Worm (Caenorhabditis elegans) whole organism, midembryonic: ENCODE measurements around the gene C25E10.13.

Experiments used
- T22C8.4 ChIP-seq: fragments of 200-800 bp; sonication (Bioruptor generic); IDR thresholded peaks from 2 replicates; pipeline ENCODE4 v1.3.6; 2022; ENCODE audit warnings: missing genetic modification characterization, missing compliant biosample characterization
- cog-1 ChIP-seq: sonication (generic microtip); optimal IDR thresholded peaks from 2 replicates; lab custom pipeline; 2016; ENCODE audit warnings: missing genetic modification characterization, missing compliant biosample characterization
- flt-1 ChIP-seq: fragments of 200-800 bp; sonication (Bioruptor generic); IDR thresholded peaks from 2 replicates; pipeline ENCODE4 v1.3.6; 2022; ENCODE audit warnings: missing genetic modification characterization, missing compliant biosample characterization
- klf-2 ChIP-seq: fragments of 200-800 bp; sonication (Bioruptor generic); conservative IDR thresholded peaks from 2 replicates; pipeline ENCODE4 v1.3.6; 2022; ENCODE audit warnings: missing genetic modification reagents, missing genetic modification characterization, missing compliant biosample characterization
- med-1 ChIP-seq: sonication (generic microtip); optimal IDR thresholded peaks from 2 replicates; lab custom pipeline; 2017; ENCODE audit warnings: missing genetic modification characterization, mild to moderate bottlenecking, missing compliant biosample characterization, antibody characterized with exemption, missing genetic modification reagents; ENCODE audit not compliant: insufficient read depth
- ref-1 ChIP-seq: fragments of 200-800 bp; sonication (Bioruptor generic); conservative IDR thresholded peaks from 2 replicates; pipeline ENCODE4 v1.3.6; 2022; ENCODE audit warnings: missing genetic modification reagents, missing genetic modification characterization, missing compliant biosample characterization
- tab-1 ChIP-seq: fragments of 200-800 bp; sonication (Bioruptor generic); IDR thresholded peaks from 2 replicates; pipeline ENCODE4 v1.3.6; 2022; ENCODE audit warnings: missing genetic modification characterization, missing compliant biosample characterization
- ztf-23 ChIP-seq: fragments of 200-800 bp; sonication (Bioruptor generic); IDR thresholded peaks from 2 replicates; pipeline ENCODE4 v1.3.6; 2022; ENCODE audit warnings: missing genetic modification reagents, missing genetic modification characterization, missing compliant biosample characterization
- ztf-29 ChIP-seq: fragments of 200-800 bp; sonication (Bioruptor generic); IDR thresholded peaks from 2 replicates; pipeline ENCODE4 v1.3.6; 2022; ENCODE audit warnings: missing genetic modification reagents, missing genetic modification characterization, missing compliant biosample characterization

The C25E10.13 gene

DNA sequence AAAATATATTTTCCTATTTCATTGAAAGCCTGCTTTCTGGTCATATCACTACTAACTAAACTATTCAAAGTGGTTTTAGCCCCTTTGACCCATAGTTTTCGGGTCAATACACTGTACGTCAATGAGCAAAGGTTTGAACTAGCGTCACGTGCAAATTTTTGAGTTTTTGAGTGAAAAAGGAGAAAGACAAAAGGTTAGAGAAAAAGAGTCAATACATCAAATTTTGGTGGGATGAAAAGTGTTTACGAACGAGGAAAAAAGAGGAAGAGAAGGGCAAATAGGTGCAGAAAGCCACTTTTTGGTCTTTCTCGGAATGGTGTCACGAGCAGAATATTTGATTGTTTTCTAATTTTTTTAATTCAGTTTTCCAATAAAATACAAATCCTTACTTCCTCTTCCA is 16.3 kb downstream of the C25E10.13 start:
- TF ChIP-seq flt-1 (GFP tag; lab: Robert Waterston, UW) = no peak
- TF ChIP-seq ztf-23 (GFP tag; lab: Robert Waterston, UW) = no peak
- TF ChIP-seq med-1 = no peak
- no peak for TF ChIP-seq tab-1 (GFP tag; lab: Robert Waterston, UW)
- no peak for TF ChIP-seq ref-1 (GFP tag; lab: Robert Waterston, UW)
- no peak for TF ChIP-seq T22C8.4
- TF ChIP-seq klf-2 (GFP tag; lab: Robert Waterston, UW) = no peak
- no peak for TF ChIP-seq ztf-29 (GFP tag; lab: Robert Waterston, UW)

DNA sequence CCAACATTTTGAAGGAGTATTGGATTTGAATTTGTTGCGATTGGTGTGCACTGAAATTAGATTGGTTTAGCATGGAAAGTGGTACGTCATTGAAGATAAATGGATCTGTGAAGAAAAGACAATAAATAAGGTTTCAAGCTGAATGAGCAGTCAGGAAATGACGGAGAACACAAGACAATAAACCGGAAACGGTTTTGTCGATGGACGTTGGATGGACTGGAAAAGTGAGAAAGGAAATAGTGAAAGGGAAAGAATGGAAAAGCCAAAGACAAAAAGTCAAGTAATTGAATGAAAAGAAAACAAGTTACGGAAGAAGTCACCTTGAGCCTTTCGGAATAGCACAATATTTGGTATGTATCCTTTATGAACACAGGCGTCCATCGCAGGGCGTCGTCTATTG is 16.8 kb downstream of the C25E10.13 start, which contains the start of gene T27E4.7:
Gene T27E4.7 (minus strand): TSS at position 50 of the 400 bp plus-strand sequence.
- TF ChIP-seq ref-1 (GFP tag; lab: Robert Waterston, UW) (no peak), klf-2 (GFP tag; lab: Robert Waterston, UW) (no peak), ztf-29 (GFP tag; lab: Robert Waterston, UW) (no peak), med-1 (no peak), tab-1 (GFP tag; lab: Robert Waterston, UW) (no peak), ztf-23 (GFP tag; lab: Robert Waterston, UW) (no peak)

DNA sequence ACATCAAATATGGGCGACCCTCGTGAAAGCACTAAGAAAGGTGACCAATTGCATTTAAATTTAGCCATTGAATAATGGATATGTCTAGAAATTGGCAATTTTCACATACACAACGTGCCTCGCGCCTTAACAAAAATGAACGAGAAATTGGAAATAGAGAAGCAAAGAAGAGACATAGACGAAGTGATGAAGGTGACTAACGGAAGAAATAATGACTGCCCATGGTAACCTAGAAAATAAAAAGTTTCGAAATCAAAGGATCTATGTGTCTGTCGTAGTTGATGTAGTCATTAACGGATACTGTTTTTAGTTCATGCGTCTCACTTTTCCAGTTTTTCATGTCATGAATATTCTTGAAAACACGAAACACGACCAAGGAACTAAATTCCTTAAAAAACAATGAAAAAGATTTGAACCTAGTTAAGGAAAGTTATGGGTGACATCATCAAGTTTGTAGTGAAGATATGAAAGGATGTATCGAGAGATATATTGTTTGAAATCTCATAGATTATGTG is 18.6 kb downstream of the C25E10.13 start:
- TF ChIP-seq cog-1 (tag; lab: Kevin White, UChicago) = no peak

DNA sequence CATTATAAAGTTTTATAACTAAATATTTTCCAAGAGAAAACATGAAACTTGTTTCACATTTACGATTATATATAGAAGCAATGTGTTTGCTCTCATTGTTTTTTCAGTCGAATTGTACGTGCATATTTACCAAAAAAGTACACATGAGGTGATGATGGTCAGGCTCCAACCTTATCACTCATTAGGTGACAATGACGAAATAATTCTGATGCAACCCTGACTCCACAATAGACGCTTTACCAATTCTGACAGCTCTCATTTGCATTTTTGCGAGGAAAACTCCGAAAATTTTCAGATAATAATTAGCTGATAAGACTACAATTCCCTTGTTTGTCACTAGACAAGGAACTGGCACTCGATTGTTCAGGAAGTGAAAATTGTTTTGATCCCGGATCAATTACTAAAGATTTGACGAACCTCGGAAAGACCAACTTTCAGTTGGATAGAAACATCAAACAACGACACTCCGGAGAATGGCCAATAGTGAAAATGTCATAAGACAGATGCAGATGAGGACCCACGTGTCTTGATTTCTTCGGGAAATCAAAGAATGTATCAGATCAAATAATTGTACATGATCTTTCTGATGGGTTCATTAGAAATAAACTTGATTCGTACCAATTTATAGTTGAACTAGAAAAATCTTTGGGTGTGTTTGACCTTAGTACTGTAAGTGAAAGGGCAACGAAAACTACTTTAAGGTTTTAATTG is 19.4 kb downstream of the C25E10.13 start:
- TF ChIP-seq tab-1 (GFP tag; lab: Robert Waterston, UW) = no peak
- no peak for TF ChIP-seq ztf-29 (GFP tag; lab: Robert Waterston, UW)
- no peak for TF ChIP-seq ref-1 (GFP tag; lab: Robert Waterston, UW)
- no peak for TF ChIP-seq med-1
- TF ChIP-seq flt-1 (GFP tag; lab: Robert Waterston, UW) = no peak
- TF ChIP-seq cog-1 (tag; lab: Kevin White, UChicago) = no peak
- TF ChIP-seq ztf-23 (GFP tag; lab: Robert Waterston, UW) = no peak
- no peak for TF ChIP-seq T22C8.4
- TF ChIP-seq klf-2 (GFP tag; lab: Robert Waterston, UW) = no peak

DNA sequence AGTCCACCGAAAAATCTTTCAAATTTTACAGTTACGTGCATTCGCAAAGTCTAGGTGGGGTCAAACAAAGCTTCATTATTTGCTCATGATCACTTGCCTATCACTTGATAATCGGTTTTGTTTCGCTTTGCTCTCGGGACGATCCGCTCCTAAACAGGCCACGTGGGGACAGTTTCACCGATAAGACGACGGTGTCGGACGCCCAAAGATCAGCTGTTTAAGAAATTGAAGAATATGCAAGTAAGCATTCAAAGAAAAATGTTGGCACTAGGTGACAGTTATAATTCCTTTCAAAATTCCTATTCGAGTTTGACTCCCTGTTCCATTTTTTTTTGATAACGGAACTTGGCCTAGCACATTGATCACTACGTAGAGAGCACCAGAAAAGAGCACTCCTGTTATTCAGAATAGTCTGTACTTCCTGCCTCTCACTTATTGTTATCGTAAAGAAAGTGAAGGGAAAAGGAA is 20.5 kb downstream of the C25E10.13 start:
- no peak for TF ChIP-seq ref-1 (GFP tag; lab: Robert Waterston, UW)
- no peak for TF ChIP-seq tab-1 (GFP tag; lab: Robert Waterston, UW)
- no peak for TF ChIP-seq flt-1 (GFP tag; lab: Robert Waterston, UW)
- TF ChIP-seq klf-2 (GFP tag; lab: Robert Waterston, UW) = no peak
- TF ChIP-seq cog-1 (tag; lab: Kevin White, UChicago) = no peak
- no peak for TF ChIP-seq ztf-23 (GFP tag; lab: Robert Waterston, UW)
- TF ChIP-seq T22C8.4 = no peak
- TF ChIP-seq med-1 = no peak
- TF ChIP-seq ztf-29 (GFP tag; lab: Robert Waterston, UW) = no peak

DNA sequence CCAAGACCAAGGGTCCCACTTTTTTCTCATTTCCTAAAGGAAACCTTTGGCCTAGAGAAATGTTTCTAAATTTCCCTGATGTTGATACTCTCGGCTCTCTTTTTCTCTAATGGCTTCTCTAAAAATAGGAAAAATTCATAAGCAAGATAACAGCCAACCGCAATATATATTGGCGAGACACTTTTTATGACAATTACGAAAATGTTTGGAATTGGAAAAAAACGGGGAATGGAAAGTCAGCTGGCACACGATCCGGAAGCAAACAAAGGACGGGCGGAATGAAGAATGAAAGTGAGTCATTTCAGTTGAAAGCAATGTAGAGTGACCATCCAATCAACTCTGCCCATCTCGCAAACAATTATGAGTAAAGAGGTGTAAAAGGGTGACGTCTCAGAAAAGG is 21.9 kb downstream of the C25E10.13 start:
- TF ChIP-seq flt-1 (GFP tag; lab: Robert Waterston, UW) (no peak), cog-1 (tag; lab: Kevin White, UChicago) (no peak), med-1 (no peak), ztf-23 (GFP tag; lab: Robert Waterston, UW) (no peak), ref-1 (GFP tag; lab: Robert Waterston, UW) (no peak), ztf-29 (GFP tag; lab: Robert Waterston, UW) (no peak), tab-1 (GFP tag; lab: Robert Waterston, UW) (no peak), T22C8.4 (no peak), klf-2 (GFP tag; lab: Robert Waterston, UW) (no peak)

DNA sequence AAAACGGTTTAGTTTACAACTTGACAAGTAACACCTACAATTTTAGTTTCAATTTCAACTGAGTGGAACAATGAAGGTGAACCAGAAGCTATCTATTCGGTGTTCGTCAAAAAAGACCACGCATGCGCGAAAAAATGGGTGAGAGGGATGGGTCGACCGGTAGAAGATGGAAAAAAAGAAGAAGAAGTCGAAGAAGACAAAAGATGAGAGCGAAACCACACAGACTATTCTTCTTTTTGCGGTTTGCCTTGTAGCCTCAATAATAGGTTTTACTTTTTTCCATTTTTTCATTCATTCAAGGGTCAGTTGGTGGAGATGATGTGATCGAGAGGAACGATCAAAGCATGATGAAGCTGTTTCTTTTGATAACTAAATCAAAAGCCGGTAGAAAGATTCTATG is 22.8 kb downstream of the C25E10.13 start:
- TF ChIP-seq ztf-23 (GFP tag; lab: Robert Waterston, UW) (no peak), cog-1 (tag; lab: Kevin White, UChicago) (no peak), ztf-29 (GFP tag; lab: Robert Waterston, UW) (no peak), flt-1 (GFP tag; lab: Robert Waterston, UW) (no peak), klf-2 (GFP tag; lab: Robert Waterston, UW) (no peak), T22C8.4 (no peak), med-1 (no peak), ref-1 (GFP tag; lab: Robert Waterston, UW) (no peak), tab-1 (GFP tag; lab: Robert Waterston, UW) (no peak)

DNA sequence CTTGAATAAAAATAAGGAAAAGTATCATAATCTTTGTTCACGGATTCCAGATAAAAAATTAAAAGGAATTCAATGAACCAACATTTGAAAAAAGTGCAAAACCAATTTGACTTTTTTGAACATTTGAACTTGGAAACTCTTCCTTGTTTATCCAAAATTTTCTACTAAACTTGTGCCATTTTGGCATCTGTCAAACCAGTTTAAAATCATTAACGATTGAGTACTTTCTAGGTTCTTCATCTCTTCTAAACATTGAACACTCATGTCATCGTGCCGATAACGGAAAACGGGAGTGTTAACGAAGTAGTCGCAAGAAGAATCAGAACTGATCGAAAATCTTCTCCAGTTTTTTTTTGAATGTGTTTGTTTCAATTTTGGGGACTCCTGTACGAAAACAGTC is 24.7 kb downstream of the C25E10.13 start:
- TF ChIP-seq med-1 (no peak), tab-1 (GFP tag; lab: Robert Waterston, UW) (no peak), ztf-23 (GFP tag; lab: Robert Waterston, UW) (no peak), klf-2 (GFP tag; lab: Robert Waterston, UW) (no peak), ref-1 (GFP tag; lab: Robert Waterston, UW) (no peak), ztf-29 (GFP tag; lab: Robert Waterston, UW) (no peak), cog-1 (tag; lab: Kevin White, UChicago) (no peak)

DNA sequence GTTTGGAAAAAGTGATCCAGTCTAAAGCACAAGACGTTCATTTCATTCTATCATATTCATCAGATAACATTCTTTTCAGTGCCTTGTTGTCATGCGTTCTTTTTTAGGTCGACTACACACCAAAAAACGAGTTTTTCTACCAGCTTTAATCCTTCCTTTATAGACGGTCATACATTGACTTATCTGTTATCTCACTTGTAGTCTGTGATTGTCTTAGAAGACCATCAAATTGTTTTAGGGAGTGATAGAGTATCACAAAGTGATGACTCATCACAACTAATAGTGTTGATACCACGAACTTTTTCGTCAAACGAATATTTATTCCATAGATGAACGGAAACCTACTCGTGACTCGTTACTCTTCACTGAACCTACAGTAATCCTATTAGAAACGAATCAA is 26.3 kb downstream of the C25E10.13 start:
- no peak for TF ChIP-seq flt-1 (GFP tag; lab: Robert Waterston, UW)
- TF ChIP-seq cog-1 (tag; lab: Kevin White, UChicago) = no peak
- no peak for TF ChIP-seq ztf-29 (GFP tag; lab: Robert Waterston, UW)
- no peak for TF ChIP-seq ztf-23 (GFP tag; lab: Robert Waterston, UW)
- no peak for TF ChIP-seq tab-1 (GFP tag; lab: Robert Waterston, UW)
- TF ChIP-seq med-1 = no peak
- no peak for TF ChIP-seq klf-2 (GFP tag; lab: Robert Waterston, UW)
